Fruit fly (Drosophila melanogaster): ENCODE data around the gene Tango6.
A peak's percentile ranks its signal among the peaks of the same experiment; 100 is the strongest.

Tango6 gene

DNA sequence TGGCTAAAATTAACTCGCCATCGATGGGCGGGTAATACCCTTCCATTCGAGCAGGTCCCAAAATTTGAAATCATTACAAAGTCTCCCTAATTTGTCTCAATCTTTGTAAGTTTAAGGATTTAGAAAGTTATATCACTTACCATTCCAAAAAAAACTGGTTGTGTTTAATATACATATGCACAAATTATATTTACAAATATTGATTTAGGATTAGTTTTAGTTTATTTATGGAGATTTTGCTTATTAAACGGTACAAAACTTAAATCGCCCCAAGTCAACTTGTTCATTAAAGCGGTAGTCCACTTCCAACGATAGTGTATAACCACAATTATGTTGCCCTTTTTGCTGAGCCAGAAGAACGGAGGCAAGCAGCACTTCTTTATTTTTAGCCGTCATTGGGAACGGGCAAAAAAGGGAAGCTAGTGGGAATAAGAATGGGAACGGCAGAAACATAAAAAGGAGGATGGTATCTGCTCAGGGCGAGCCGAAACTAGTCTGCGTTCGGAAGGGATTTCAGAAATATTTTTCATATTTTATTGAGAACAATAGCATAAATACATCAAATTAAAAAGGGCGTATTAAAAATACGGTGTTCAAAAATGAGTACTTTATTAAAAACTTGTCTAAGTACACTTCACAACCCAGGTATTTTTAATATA, 20.6 kb upstream of the Tango6 start (continued):
- no peak for TF ChIP-seq gcm2 (GFP tag; optimal IDR thresholded peaks at IDR 0.05)
- TF ChIP-seq Max (GFP tag; optimal IDR thresholded peaks at IDR 0.05) = no peak
- peak; percentile 73 for TF ChIP-seq NfI (GFP tag; optimal IDR thresholded peaks at IDR 0.05)
- TF ChIP-seq Hand (GFP tag; optimal IDR thresholded peaks at IDR 0.05) = peak; percentile 46
- peak; percentile 44; the same call in 1 of the 2 replicates for TF ChIP-seq onecut (GFP tag; IDR thresholded peaks at IDR 0.05)
- TF ChIP-seq grn (GFP tag; optimal IDR thresholded peaks at IDR 0.05) = no peak
- peak; percentile 58 for TF ChIP-seq CG9727 (GFP tag; optimal IDR thresholded peaks at IDR 0.05)
- TF ChIP-seq CG10543 (GFP tag; optimal IDR thresholded peaks at IDR 0.05) = peak; percentile 41
- TF ChIP-seq Gsc (GFP tag; IDR thresholded peaks at IDR 0.05) = no peak
- peak; percentile 28 for TF ChIP-seq lilli (GFP tag; optimal IDR thresholded peaks at IDR 0.05)
- TF ChIP-seq NK7.1 (GFP tag; optimal IDR thresholded peaks at IDR 0.05) = no peak
- TF ChIP-seq CG3407 (GFP tag; optimal IDR thresholded peaks at IDR 0.05) = peak; percentile 82
- TF ChIP-seq E2f2 (GFP tag; IDR thresholded peaks at IDR 0.05) = no peak
- TF ChIP-seq trem (tag; optimal IDR thresholded peaks at IDR 0.05) = peak; percentile 28
- no peak for TF ChIP-seq repo (GFP tag; optimal IDR thresholded peaks at IDR 0.05)
- TF ChIP-seq CG17829 (tag; optimal IDR thresholded peaks at IDR 0.05) = peak; percentile 81
- TF ChIP-seq CG7839 (tag; optimal IDR thresholded peaks at IDR 0.05) = peak; percentile 75
- peak; percentile 44 for TF ChIP-seq CG12659 (GFP tag; optimal IDR thresholded peaks at IDR 0.05)
- 0 out of 3 replicates have a peak, but pooled peaks have one; percentile 11 for TF ChIP-seq CG14050 (GFP tag; IDR thresholded peaks at IDR 0.05)
- peak; percentile 38 for TF ChIP-seq CG9817 (tag; optimal IDR thresholded peaks at IDR 0.05)
- no peak for TF ChIP-seq Gug (GFP tag; IDR thresholded peaks at IDR 0.05)
- TF ChIP-seq Abd-B (GFP tag; optimal IDR thresholded peaks at IDR 0.05) = peak; percentile 47
- TF ChIP-seq CG12391 (tag; optimal IDR thresholded peaks at IDR 0.05) = peak; percentile 90
- no peak for TF ChIP-seq CG12071 (GFP tag; optimal IDR thresholded peaks at IDR 0.05)
- TF ChIP-seq sna (GFP tag; IDR thresholded peaks at IDR 0.05; ENCODE audit: partially characterized antibody) = no peak
- peak; percentile 62 for TF ChIP-seq CG4707 (GFP tag; optimal IDR thresholded peaks at IDR 0.05)
- TF ChIP-seq H15 (GFP tag; IDR thresholded peaks at IDR 0.05) = no peak
- TF ChIP-seq croc (GFP tag; conservative IDR thresholded peaks at IDR 0.05) = peak; percentile 73
- TF ChIP-seq pros (GFP tag; optimal IDR thresholded peaks at IDR 0.05) = no peak
- TF ChIP-seq disco-r (GFP tag; optimal IDR thresholded peaks at IDR 0.05) = no peak
- TF ChIP-seq Doc2 (GFP tag; IDR thresholded peaks at IDR 0.05) = no peak
- peak; percentile 50 for TF ChIP-seq CG17328 (GFP tag; IDR thresholded peaks at IDR 0.05)
- no peak for TF ChIP-seq tup (GFP tag; optimal IDR thresholded peaks at IDR 0.05)
- TF ChIP-seq CG6272 (GFP tag; IDR thresholded peaks at IDR 0.05) = no peak
- TF ChIP-seq Dp (GFP tag; optimal IDR thresholded peaks at IDR 0.05) = no peak
- no peak for TF ChIP-seq CG10565 (GFP tag; optimal IDR thresholded peaks at IDR 0.05)
- peak; percentile 87 for TF ChIP-seq CG1529 (GFP tag; optimal IDR thresholded peaks at IDR 0.05)
- TF ChIP-seq danr (GFP tag; IDR thresholded peaks at IDR 0.05) = peak; percentile 43; the same call in 1 of the 2 replicates
- 0 out of 2 replicates have a peak, but pooled peaks have one; percentile 16 for TF ChIP-seq CG7372 (GFP tag; IDR thresholded peaks at IDR 0.05)
- TF ChIP-seq CG8388 (GFP tag; optimal IDR thresholded peaks at IDR 0.05) = peak; percentile 75
- no peak for TF ChIP-seq CG2889 (GFP tag; IDR thresholded peaks at IDR 0.05)
- TF ChIP-seq CG2202 (tag; optimal IDR thresholded peaks at IDR 0.05) = peak; percentile 85
- no peak for TF ChIP-seq Dfd (GFP tag; optimal IDR thresholded peaks at IDR 0.05)
- no peak for TF ChIP-seq p53 (GFP tag; optimal IDR thresholded peaks at IDR 0.05)
- TF ChIP-seq PHDP (tag; optimal IDR thresholded peaks at IDR 0.05) = peak; percentile 84
- TF ChIP-seq CG9437 (GFP tag; optimal IDR thresholded peaks at IDR 0.05) = peak; percentile 75
- TF ChIP-seq Ssrp (tag; optimal IDR thresholded peaks at IDR 0.05) = peak; percentile 81
- TF ChIP-seq CG8765 (GFP tag; IDR thresholded peaks at IDR 0.05) = no peak
- no peak for TF ChIP-seq CrebB (tag; optimal IDR thresholded peaks at IDR 0.05)
- TF ChIP-seq jigr1 (GFP tag; IDR thresholded peaks at IDR 0.05) = no peak
